Worm (Caenorhabditis elegans) whole organism, L1 larva: Measurements from ENCODE around the gene F44B9.2.

Experiments used
- aly-2 ChIP-seq: fragments of 150-350 bp; optimal IDR thresholded peaks from 2 replicates; lab custom pipeline; 2014; ENCODE audit warnings: missing biosample characterization, missing genetic modification characterization
- efl-1 ChIP-seq, 4 experiments: fragments of 150-350 bp; optimal IDR thresholded peaks in 3 of 4; peaks in 1 of 4; 1 replicate in 1 of 4; 2 replicates in 3 of 4; lab custom pipeline; 2014; ENCODE audit warnings: missing biosample characterization in 2 of 4, missing genetic modification characterization in 2 of 4, missing genetic modification reagents in 2 of 4
- egl-27 ChIP-seq, 2 experiments: fragments of 150-350 bp in 1 of 2; sonication (generic microtip); optimal IDR thresholded peaks; 3 replicates each; lab custom pipeline; 2017 to 2018; ENCODE audit warnings: missing biosample characterization in 2 of 2, missing genetic modification characterization in 2 of 2, missing genetic modification reagents in 2 of 2
- elt-3 ChIP-seq, 6 experiments: fragments of 150-350 bp in 1 of 6; sonication (generic microtip); optimal IDR thresholded peaks; 2 replicates each; lab custom pipeline; 2017 to 2018; ENCODE audit warnings: missing biosample characterization in 6 of 6, missing genetic modification characterization in 6 of 6, inconsistent platforms in 1 of 6
- fkh-4 ChIP-seq: sonication (generic microtip); optimal IDR thresholded peaks from 2 replicates; lab custom pipeline; 2016; ENCODE audit warnings: missing compliant biosample characterization, missing genetic modification characterization, borderline replicate concordance
- nhr-12 ChIP-seq: sonication (generic microtip); optimal IDR thresholded peaks from 2 replicates; lab custom pipeline; 2017; ENCODE audit warnings: missing biosample characterization, missing genetic modification characterization
- nhr-237 ChIP-seq: fragments of 150-350 bp; optimal IDR thresholded peaks from 2 replicates; lab custom pipeline; 2014; ENCODE audit warnings: missing biosample characterization, missing genetic modification characterization
- tbx-2 ChIP-seq: sonication (generic microtip); optimal IDR thresholded peaks from 2 replicates; lab custom pipeline; 2016; ENCODE audit warnings: missing genetic modification characterization, missing compliant biosample characterization
- unc-130 ChIP-seq: fragments of 150-350 bp; optimal IDR thresholded peaks from 2 replicates; lab custom pipeline; 2017; ENCODE audit warnings: missing biosample characterization, missing genetic modification characterization, inconsistent platforms
- ztf-11 ChIP-seq, 2 experiments: sonication (generic microtip); optimal IDR thresholded peaks; 2 replicates each; lab custom pipeline; 2016 to 2017; ENCODE audit warnings: missing genetic modification characterization in 2 of 2, missing biosample characterization in 1 of 2, missing compliant biosample characterization in 1 of 2

DNA sequence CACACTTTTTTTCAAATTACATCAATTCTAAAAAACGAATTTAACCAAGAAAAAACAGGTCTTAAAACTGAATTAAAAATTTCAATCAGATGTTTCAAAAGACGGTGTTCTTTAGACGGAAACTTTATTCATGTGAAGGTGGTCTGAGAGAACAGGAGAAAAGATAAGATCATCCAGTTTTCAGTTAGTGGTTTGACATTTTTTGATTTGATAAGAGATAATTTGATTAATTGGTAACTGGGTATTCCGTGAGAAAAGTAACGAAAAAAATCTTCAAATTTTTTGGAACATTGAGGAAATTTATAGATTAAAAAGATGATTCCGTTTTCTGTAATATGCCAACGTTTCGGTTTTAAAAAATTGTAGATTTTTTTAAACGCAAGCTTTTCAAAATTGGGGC is 14.2 kb downstream of the F44B9.2 start:
- TF ChIP-seq egl-27 (tag; optimal IDR thresholded peaks at IDR 0.05; lab: Kevin White, UChicago) (no peak), fkh-4 (no peak), tbx-2 (tag; lab: Kevin White, UChicago) (no peak), aly-2 (tag; lab: Kevin White, UChicago) (no peak), unc-130 (tag; lab: Kevin White, UChicago) (no peak), ztf-11 (tag; optimal IDR thresholded peaks at IDR 0.05; lab: Kevin White, UChicago) (no peak), nhr-12 (tag; lab: Kevin White, UChicago) (no peak), elt-3 (tag; optimal IDR thresholded peaks at IDR 0.05; lab: Kevin White, UChicago) (peak in 4 of 6 experiments; percentile 1 to 80 (median 54)), nhr-237 (tag; lab: Kevin White, UChicago) (no peak), efl-1 (optimal IDR thresholded peaks at IDR 0.05; lab: Kevin White, UChicago) (no peak), efl-1 (GFP tag; optimal IDR thresholded peaks at IDR 0.05 in 1 of 2; lab: Kevin White, UChicago) (peak in 1 of 2 experiments; percentile 63)
